Fruit fly (Drosophila melanogaster) whole organism, wandering third instar larva: Measurements from ENCODE around the gene SamDC.

Experiments
- brk ChIP-seq: fragments of 200-800 bp; sonication (Bioruptor generic); optimal IDR thresholded peaks from 2 replicates; lab custom pipeline; 2016; ENCODE audit warnings: missing biosample characterization, mild to moderate bottlenecking, missing genetic modification characterization
- dmrt93B ChIP-seq: fragments of 200-800 bp; sonication (Bioruptor generic); optimal IDR thresholded peaks from 2 replicates; lab custom pipeline; 2018; ENCODE audit warnings: missing biosample characterization, mild to moderate bottlenecking, missing genetic modification characterization
- fru ChIP-seq: fragments of 200-800 bp; sonication (Bioruptor generic); optimal IDR thresholded peaks from 3 replicates; lab custom pipeline; 2016; ENCODE audit warnings: missing biosample characterization, mild to moderate bottlenecking, missing genetic modification characterization
- jim ChIP-seq: fragments of 175-275, 200-325 bp; sonication (Bioruptor generic); optimal IDR thresholded peaks from 2 replicates; lab custom pipeline; 2016; ENCODE audit warnings: missing biosample characterization, mild to moderate bottlenecking, missing genetic modification characterization
- psq ChIP-seq: fragments of 200-800 bp; sonication (Bioruptor generic); optimal IDR thresholded peaks from 3 replicates; lab custom pipeline; 2017; ENCODE audit warnings: missing biosample characterization, mild to moderate bottlenecking, missing genetic modification characterization, moderate library complexity
- woc ChIP-seq: sonication (Bioruptor generic); optimal IDR thresholded peaks from 2 replicates; lab custom pipeline; 2016; ENCODE audit warnings: missing biosample characterization, mild to moderate bottlenecking, missing genetic modification characterization

DNA sequence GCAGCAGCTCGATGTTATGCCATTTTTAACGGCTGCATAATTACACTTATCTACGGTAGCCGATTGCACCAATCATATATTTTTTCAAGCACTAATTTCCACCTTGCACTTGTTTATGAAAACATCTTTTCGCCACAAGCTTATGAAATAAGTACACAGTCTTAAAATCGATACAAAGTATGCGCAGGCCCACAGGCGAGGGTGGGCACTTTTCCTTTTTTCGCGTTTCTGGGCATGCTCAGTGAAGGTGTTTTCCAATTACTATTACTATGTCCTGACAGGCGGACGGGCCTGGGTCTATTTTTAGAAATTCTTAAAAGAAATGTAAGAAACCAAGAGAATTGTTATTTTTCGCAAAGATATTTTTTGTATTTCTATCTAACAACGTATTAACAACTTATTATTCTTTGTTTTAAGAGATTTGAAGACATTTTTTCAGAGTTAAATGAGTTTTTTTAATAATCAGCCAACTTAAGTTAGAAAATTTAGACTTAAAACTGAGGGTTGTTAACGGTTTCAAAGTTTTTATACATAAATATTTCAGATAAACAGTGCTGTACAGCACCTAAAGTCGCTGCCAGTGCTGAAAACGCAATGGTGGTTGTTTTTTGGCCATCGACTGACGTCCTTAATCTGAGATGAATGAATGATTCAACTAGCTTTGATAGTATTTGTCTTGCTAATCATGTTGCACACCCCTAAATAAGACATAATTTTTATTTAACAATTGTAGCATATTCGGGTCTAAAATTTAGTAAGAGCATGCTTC is 28.5 kb upstream of the SamDC start, which contains the start of gene Cdk5alpha:
- TF ChIP-seq woc (no peak), jim (GFP tag; lab: Kevin White, UChicago) (no peak), dmrt93B (GFP tag; lab: Kevin White, UChicago) (no peak), fru (GFP tag; lab: Kevin White, UChicago) (no peak), psq (GFP tag; lab: Kevin White, UChicago) (no peak), brk (GFP tag; lab: Kevin White, UChicago) (no peak)
